Fruit fly (Drosophila melanogaster): ENCODE results near the gene CG31253.

The CG31253 gene

DNA sequence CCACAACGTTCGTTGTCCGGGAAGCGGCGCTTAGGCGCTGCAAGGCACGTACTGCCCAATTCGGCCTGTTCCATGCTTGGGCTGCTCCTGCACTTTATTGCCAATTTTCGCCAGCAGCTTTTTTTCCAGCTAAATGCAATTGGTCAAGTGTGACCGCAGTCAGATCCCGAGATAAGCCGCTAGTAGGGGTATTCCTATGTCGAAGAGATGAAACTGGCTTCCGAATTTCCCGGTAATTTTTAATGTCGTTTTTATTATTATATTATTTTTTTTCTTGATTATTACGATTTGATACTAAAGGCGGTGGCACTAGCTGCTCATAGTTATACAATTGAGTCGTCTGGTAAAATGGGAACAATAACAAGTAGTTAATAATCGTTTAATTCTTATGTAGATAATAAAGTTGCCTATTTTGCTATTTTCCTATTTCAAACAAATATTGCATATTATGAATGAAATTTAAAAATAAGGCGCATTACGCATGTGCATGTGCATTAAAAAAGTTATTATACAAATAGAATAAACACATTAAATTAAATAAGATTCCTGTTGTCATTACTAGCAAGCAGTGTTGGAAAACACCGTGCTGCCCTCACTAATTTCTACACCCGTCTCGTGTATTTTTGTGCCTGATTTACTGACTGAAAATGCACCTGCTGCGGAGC, 43.9 kb downstream of the CG31253 start, which contains the start of the genes CG5003 and mRpS22 (continued):
- peak; percentile 35 for TF ChIP-seq fd3F (GFP tag; optimal IDR thresholded peaks at IDR 0.05)
- peak; percentile 77 for TF ChIP-seq CG14710 (tag; optimal IDR thresholded peaks at IDR 0.05)
- peak; percentile 20 for TF ChIP-seq fd96Cb (tag; optimal IDR thresholded peaks at IDR 0.05)
- TF ChIP-seq gsb (GFP tag; IDR thresholded peaks at IDR 0.05), result no peak
- peak; percentile 47 for TF ChIP-seq ewg (GFP tag; optimal IDR thresholded peaks at IDR 0.05)
- TF ChIP-seq CG3065 (GFP tag; optimal IDR thresholded peaks at IDR 0.05), result no peak
- TF ChIP-seq hth (optimal IDR thresholded peaks at IDR 0.05), result no peak
- TF ChIP-seq Sin3A (optimal IDR thresholded peaks at IDR 0.05), result peak; percentile 1
- TF ChIP-seq caup (GFP tag; optimal IDR thresholded peaks at IDR 0.05; ENCODE audit: severe bottlenecking), result peak; percentile 39
- TF ChIP-seq al (GFP tag; IDR thresholded peaks at IDR 0.05), result peak; percentile 25; the same call in 1 of the 2 replicates
- peak; percentile 81 for TF ChIP-seq CG12391 (tag; optimal IDR thresholded peaks at IDR 0.05)
- TF ChIP-seq CG6689 (GFP tag; IDR thresholded peaks at IDR 0.05), result peak; percentile 69
- TF ChIP-seq CG11560 (tag; IDR thresholded peaks at IDR 0.05), result no peak
- TF ChIP-seq Nf-YA (GFP tag; IDR thresholded peaks at IDR 0.05), result no peak
- peak; percentile 94 for TF ChIP-seq wek (GFP tag; optimal IDR thresholded peaks at IDR 0.05)

DNA sequence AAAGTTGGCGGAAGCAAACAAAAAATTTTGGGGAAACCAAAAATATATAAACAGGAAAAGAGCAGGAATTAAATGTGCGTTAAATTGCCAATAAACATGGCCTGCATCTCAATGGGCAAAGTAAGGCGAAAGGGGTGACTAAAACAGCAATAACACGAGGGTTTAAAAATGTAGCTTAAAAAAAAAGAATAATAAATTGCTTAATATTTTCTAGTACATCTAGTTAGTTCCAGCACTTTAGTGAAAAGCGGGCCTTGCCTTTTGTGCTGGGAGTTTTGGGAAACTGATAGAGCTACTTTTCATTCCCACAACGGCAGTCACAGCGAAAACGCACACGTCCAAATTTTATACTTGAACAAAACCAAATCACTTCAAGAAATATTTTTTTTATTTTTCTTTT, 48.2 kb downstream of the CG31253 start, which contains the start of gene mil:
Gene mil, plus strand, starts transcription at position 301 of the 400 bp plus-strand sequence.
- TF ChIP-seq Neu2 (GFP tag; optimal IDR thresholded peaks at IDR 0.05; ENCODE audit: borderline replicate concordance), result no peak
- no peak for TF ChIP-seq Hey (tag; optimal IDR thresholded peaks at IDR 0.05)
- TF ChIP-seq sob (GFP tag; IDR thresholded peaks at IDR 0.05), result no peak
- no peak for TF ChIP-seq CG8388 (GFP tag; optimal IDR thresholded peaks at IDR 0.05)
- TF ChIP-seq CG16815 (GFP tag; optimal IDR thresholded peaks at IDR 0.05), result no peak
- no peak for TF ChIP-seq lola (GFP tag; optimal IDR thresholded peaks at IDR 0.05)
- TF ChIP-seq lab (GFP tag; optimal IDR thresholded peaks at IDR 0.05), result no peak
- no peak for TF ChIP-seq HmgD (GFP tag; optimal IDR thresholded peaks at IDR 0.05)
- no peak for TF ChIP-seq Lim3 (GFP tag; IDR thresholded peaks at IDR 0.05)
- no peak for TF ChIP-seq Dfd (GFP tag; optimal IDR thresholded peaks at IDR 0.05)
- no peak for TF ChIP-seq esg (GFP tag; conservative IDR thresholded peaks at IDR 0.05)
- TF ChIP-seq bowl (GFP tag; IDR thresholded peaks at IDR 0.05), result no peak
- TF ChIP-seq CG2712 (tag; optimal IDR thresholded peaks at IDR 0.05), result no peak
- no peak for TF ChIP-seq Hr3 (GFP tag; optimal IDR thresholded peaks at IDR 0.05)
- no peak for TF ChIP-seq CG12769 (tag; optimal IDR thresholded peaks at IDR 0.05)
- no peak for TF ChIP-seq bab2 (GFP tag; optimal IDR thresholded peaks at IDR 0.05)
- TF ChIP-seq sens (GFP tag), result no peak
